Fruit fly (Drosophila melanogaster): ENCODE results near the gene ppk19.

ppk19 gene

dm6 chr3R:29716782-29717317 lies 44.6 kb downstream of the ppk19 start, which contains the start of gene Obp99b (continued):
- peak; percentile 55 for TF ChIP-seq schlank (tag; optimal IDR thresholded peaks at IDR 0.05)
- peak; percentile 88 for TF ChIP-seq Mes4 (GFP tag; optimal IDR thresholded peaks at IDR 0.05)
- TF ChIP-seq wdn (GFP tag; IDR thresholded peaks at IDR 0.05): 0 out of 2 replicates have a peak, but pooled peaks have one; percentile 46
- peak; percentile 58; the same call in 1 of the 2 replicates for TF ChIP-seq CG31224 (GFP tag; IDR thresholded peaks at IDR 0.05)
- TF ChIP-seq pros (GFP tag; optimal IDR thresholded peaks at IDR 0.05): no peak
- TF ChIP-seq Ets97D (GFP tag; optimal IDR thresholded peaks at IDR 0.05): no peak
- peak; percentile 62 for TF ChIP-seq Elba2 (GFP tag; optimal IDR thresholded peaks at IDR 0.05)
- peak; percentile 60; the same call in 1 of the 2 replicates for TF ChIP-seq CG7372 (GFP tag; IDR thresholded peaks at IDR 0.05)
- TF ChIP-seq CG12769 (tag; optimal IDR thresholded peaks at IDR 0.05): peak; percentile 45
- TF ChIP-seq CG14710 (tag; optimal IDR thresholded peaks at IDR 0.05): peak; percentile 42
- TF ChIP-seq CHES-1-like (GFP tag; optimal IDR thresholded peaks at IDR 0.05): peak; percentile 41
- TF ChIP-seq lmd (GFP tag; IDR thresholded peaks at IDR 0.05): peak; percentile 65
- TF ChIP-seq luna (GFP tag; optimal IDR thresholded peaks at IDR 0.05): no peak
- peak; percentile 63 for TF ChIP-seq CG31365 (tag; optimal IDR thresholded peaks at IDR 0.05)
- TF ChIP-seq NFAT (GFP tag; IDR thresholded peaks at IDR 0.05): peak; percentile 90
- TF ChIP-seq CG2202 (tag; optimal IDR thresholded peaks at IDR 0.05): peak; percentile 71
- no peak for TF ChIP-seq Lim3 (GFP tag; IDR thresholded peaks at IDR 0.05)
- TF ChIP-seq sens (GFP tag): peak; percentile 98
- TF ChIP-seq Chrac-16 (GFP tag; optimal IDR thresholded peaks at IDR 0.05): peak; percentile 75
- TF ChIP-seq CG34422 (GFP tag; IDR thresholded peaks at IDR 0.05): peak; percentile 74; the same call in 2 of the 3 replicates
- TF ChIP-seq Sox100B (GFP tag; optimal IDR thresholded peaks at IDR 0.05): peak; percentile 69
- TF ChIP-seq CG10267 (tag; optimal IDR thresholded peaks at IDR 0.05): peak; percentile 46
- peak; percentile 53 for TF ChIP-seq CG4404 (GFP tag; IDR thresholded peaks at IDR 0.05)
- TF ChIP-seq CG9817 (tag; optimal IDR thresholded peaks at IDR 0.05): peak; percentile 66
- peak; percentile 80 for TF ChIP-seq dysf (GFP tag; IDR thresholded peaks at IDR 0.05)
- TF ChIP-seq CG7745 (tag; optimal IDR thresholded peaks at IDR 0.05): peak; percentile 49
- TF ChIP-seq fru (optimal IDR thresholded peaks at IDR 0.05): no peak
- no peak for TF ChIP-seq Stat92E (GFP tag; optimal IDR thresholded peaks at IDR 0.05)
- TF ChIP-seq CG2875 (GFP tag; optimal IDR thresholded peaks at IDR 0.05): peak; percentile 90
- 0 out of 2 replicates have a peak, but pooled peaks have one; percentile 25 for TF ChIP-seq danr (GFP tag; IDR thresholded peaks at IDR 0.05)
- TF ChIP-seq YL-1 (GFP tag; optimal IDR thresholded peaks at IDR 0.05): peak; percentile 52
- TF ChIP-seq toy (GFP tag; IDR thresholded peaks at IDR 0.05): no peak
- TF ChIP-seq sisA (GFP tag; IDR thresholded peaks at IDR 0.05): peak; percentile 61
- TF ChIP-seq sens-2 (GFP tag; IDR thresholded peaks at IDR 0.05): peak; percentile 90
- peak; percentile 71 for TF ChIP-seq CG13424 (tag; optimal IDR thresholded peaks at IDR 0.05)
- 0 out of 2 replicates have a peak, but pooled peaks have one; percentile 18 for TF ChIP-seq CkIIα-i1 (GFP tag; IDR thresholded peaks at IDR 0.05)
- TF ChIP-seq zfh2 (GFP tag; optimal IDR thresholded peaks at IDR 0.05): no peak
- TF ChIP-seq CG12104 (GFP tag; optimal IDR thresholded peaks at IDR 0.05): peak; percentile 63
- TF ChIP-seq abd-A (tag; optimal IDR thresholded peaks at IDR 0.05): no peak
- peak; percentile 59 for TF ChIP-seq dati (GFP tag; IDR thresholded peaks at IDR 0.05)
- TF ChIP-seq CG4617 (GFP tag; optimal IDR thresholded peaks at IDR 0.05; ENCODE audit: borderline replicate concordance): peak; percentile 27
- peak; percentile 90 for TF ChIP-seq CG12219 (GFP tag; optimal IDR thresholded peaks at IDR 0.05)
- no peak for TF ChIP-seq Dll (GFP tag; IDR thresholded peaks at IDR 0.05; ENCODE audit: partially characterized antibody)
- TF ChIP-seq CG12155 (GFP tag; optimal IDR thresholded peaks at IDR 0.05): peak; percentile 45
- peak; percentile 77 for TF ChIP-seq ara (GFP tag; IDR thresholded peaks at IDR 0.05)
- no peak for TF ChIP-seq corto (GFP tag; optimal IDR thresholded peaks at IDR 0.05)
- TF ChIP-seq Scr (GFP tag; IDR thresholded peaks at IDR 0.05; ENCODE audit: partially characterized antibody): no peak
- peak; percentile 91 for TF ChIP-seq CG6254 (GFP tag; optimal IDR thresholded peaks at IDR 0.05)
- peak; percentile 93 for TF ChIP-seq MTF-1 (GFP tag; optimal IDR thresholded peaks at IDR 0.05; ENCODE audit: borderline replicate concordance)
- TF ChIP-seq ssp (GFP tag; IDR thresholded peaks at IDR 0.05): peak; percentile 67

Data from whole organism, embryonic.